Fruit fly (Drosophila melanogaster) whole organism, embryonic: Measurements from ENCODE around the gene akirin.

Source experiments
- C15 ChIP-seq: fragments of 200-800 bp; sonication (Bioruptor generic); IDR thresholded peaks from 3 replicates; pipeline ENCODE4 v1.3.6; 2022; ENCODE audit warnings: missing biosample characterization, missing genetic modification characterization
- CG10654 ChIP-seq: fragments of 200-800 bp; sonication (Bioruptor generic); optimal IDR thresholded peaks from 2 replicates; lab custom pipeline; 2016; ENCODE audit warnings: missing biosample characterization, missing genetic modification characterization
- CG11085 ChIP-seq: fragments of 200-800 bp; sonication (Bioruptor generic); IDR thresholded peaks from 2 replicates; pipeline ENCODE4 v1.3.6; 2022; ENCODE audit warnings: missing biosample characterization, missing genetic modification characterization
- CG12104 ChIP-seq: fragments of 200-800 bp; sonication (Bioruptor generic); optimal IDR thresholded peaks from 3 replicates; lab custom pipeline; 2016; ENCODE audit warnings: missing biosample characterization, missing genetic modification characterization
- CG14014 ChIP-seq: fragments of 200-800 bp; sonication (Bioruptor generic); IDR thresholded peaks from 2 replicates; pipeline ENCODE4 v1.3.6; 2022; ENCODE audit warnings: missing biosample characterization, missing genetic modification characterization
- CG15479 ChIP-seq: fragments of 200-800 bp; sonication (Bioruptor generic); optimal IDR thresholded peaks from 3 replicates; lab custom pipeline; 2019; ENCODE audit warnings: missing biosample characterization, mild to moderate bottlenecking, missing genetic modification characterization, moderate library complexity
- CG30403 ChIP-seq: fragments of 200-800 bp; sonication (Bioruptor generic); optimal IDR thresholded peaks from 3 replicates; lab custom pipeline; 2016; ENCODE audit warnings: missing biosample characterization, missing genetic modification characterization
- CG32532 ChIP-seq: fragments of 200-800 bp; sonication (Bioruptor generic); IDR thresholded peaks from 2 replicates; pipeline ENCODE4 v1.3.6; 2022; ENCODE audit warnings: missing biosample characterization, missing genetic modification characterization
- CG3838 ChIP-seq: fragments of 200-800 bp; sonication (Bioruptor generic); optimal IDR thresholded peaks from 3 replicates; lab custom pipeline; 2016; ENCODE audit warnings: missing biosample characterization, missing genetic modification characterization
- CG6272 ChIP-seq: fragments of 200-800 bp; sonication (Bioruptor generic); IDR thresholded peaks from 2 replicates; pipeline ENCODE4 v1.3.6; 2022; ENCODE audit warnings: missing biosample characterization, missing genetic modification characterization
- CG6765 ChIP-seq: fragments of 200-800 bp; sonication (Bioruptor generic); optimal IDR thresholded peaks from 3 replicates; lab custom pipeline; 2017; ENCODE audit warnings: missing biosample characterization, mild to moderate bottlenecking, missing genetic modification characterization
- CG6791 ChIP-seq: fragments of 200-800 bp; sonication (Bioruptor generic); IDR thresholded peaks from 3 replicates; pipeline ENCODE4 v1.3.6; 2022; ENCODE audit warnings: missing biosample characterization, missing genetic modification characterization; ENCODE audit not compliant: partially characterized antibody
- CG6813 ChIP-seq: fragments of 200-800 bp; sonication (Bioruptor generic); optimal IDR thresholded peaks from 2 replicates; lab custom pipeline; 2017; ENCODE audit warnings: missing biosample characterization, missing genetic modification characterization, mild to moderate bottlenecking, moderate library complexity, missing genetic modification reagents
- ERR ChIP-seq: fragments of 200-800 bp; sonication (Bioruptor generic); optimal IDR thresholded peaks from 2 replicates; lab custom pipeline; 2016; ENCODE audit warnings: missing biosample characterization, missing genetic modification characterization
- Gsc ChIP-seq: fragments of 200-800 bp; sonication (Bioruptor generic); IDR thresholded peaks from 2 replicates; pipeline ENCODE4 v1.3.6; 2022; ENCODE audit warnings: missing biosample characterization, missing genetic modification characterization
- HHEX ChIP-seq: fragments of 200-800 bp; sonication (Bioruptor generic); optimal IDR thresholded peaks from 3 replicates; lab custom pipeline; 2017; ENCODE audit warnings: missing biosample characterization, mild to moderate bottlenecking, missing genetic modification characterization, missing genetic modification reagents
- Hmr ChIP-seq: fragments of 200-800 bp; sonication (Bioruptor generic); optimal IDR thresholded peaks from 3 replicates; lab custom pipeline; 2017; ENCODE audit warnings: mild to moderate bottlenecking, missing biosample characterization, missing genetic modification reagents, missing genetic modification characterization
- Hr78 ChIP-seq, 2 experiments: fragments of 200-800 bp in 1 of 2; fragments of >200 bp in 1 of 2; sonication (Bioruptor generic) in 1 of 2; optimal IDR thresholded peaks; 2 replicates each; lab custom pipeline; 2017 to 2019; ENCODE audit warnings: missing biosample characterization in 2 of 2, missing genetic modification characterization in 2 of 2, mild to moderate bottlenecking in 1 of 2, moderate library complexity in 1 of 2
- Med ChIP-seq: fragments of 200-800 bp; sonication (Bioruptor generic); peaks from one replicate; lab custom pipeline; 2016; ENCODE audit warnings: missing biosample characterization, missing genetic modification characterization, mild to moderate bottlenecking, inconsistent platforms, moderate library complexity
- Neu2 ChIP-seq: fragments of 200-800 bp; sonication (Bioruptor generic); optimal IDR thresholded peaks from 3 replicates; lab custom pipeline; 2016; ENCODE audit warnings: missing biosample characterization, missing genetic modification characterization, borderline replicate concordance
- Ssrp ChIP-seq: fragments of 200-800 bp; sonication (Bioruptor generic); optimal IDR thresholded peaks from 2 replicates; lab custom pipeline; 2018; ENCODE audit warnings: missing biosample characterization, mild to moderate bottlenecking, missing genetic modification characterization, moderate library complexity
- Tbp ChIP-seq: fragments of >200 bp; optimal IDR thresholded peaks from 2 replicates; lab custom pipeline; 2018; ENCODE audit warnings: missing biosample characterization, missing genetic modification characterization
- bigmax ChIP-seq: fragments of 200-800 bp; sonication (Bioruptor generic); optimal IDR thresholded peaks from 2 replicates; lab custom pipeline; 2018; ENCODE audit warnings: missing biosample characterization, mild to moderate bottlenecking, missing genetic modification characterization
- danr ChIP-seq: fragments of 200-800 bp; sonication (Bioruptor generic); IDR thresholded peaks from 2 replicates; pipeline ENCODE4 v1.3.6; 2022; ENCODE audit warnings: missing biosample characterization, missing genetic modification characterization
- dm ChIP-seq: fragments of 200-800 bp; sonication (Bioruptor generic); optimal IDR thresholded peaks from 3 replicates; lab custom pipeline; 2016; ENCODE audit warnings: missing biosample characterization, missing genetic modification characterization
- fd102C ChIP-seq: fragments of 200-800 bp; sonication (Bioruptor generic); optimal IDR thresholded peaks from 2 replicates; lab custom pipeline; 2018; ENCODE audit warnings: missing biosample characterization, mild to moderate bottlenecking, missing genetic modification characterization, moderate library complexity
- gcm ChIP-seq: fragments of 200-800 bp; sonication (Bioruptor generic); optimal IDR thresholded peaks from 2 replicates; lab custom pipeline; 2019; ENCODE audit warnings: missing biosample characterization, mild to moderate bottlenecking, missing genetic modification characterization, moderate library complexity
- gem ChIP-seq: fragments of 200-800 bp; sonication (Bioruptor generic); optimal IDR thresholded peaks from 2 replicates; lab custom pipeline; 2019; ENCODE audit warnings: missing biosample characterization, mild to moderate bottlenecking, missing genetic modification characterization, moderate library complexity
- h ChIP-seq: fragments of >200 bp; optimal IDR thresholded peaks from 2 replicates; lab custom pipeline; 2017
- lov ChIP-seq, 2 experiments: fragments of 200-800 bp in 1 of 2; fragments of >200 bp in 1 of 2; sonication (Bioruptor generic) in 1 of 2; IDR thresholded peaks in 1 of 2; optimal IDR thresholded peaks in 1 of 2; 2 replicates in 1 of 2; 3 replicates in 1 of 2; pipeline versions ENCODE4 v1.3.6 to Lab custom; 2017 to 2022; ENCODE audit warnings: missing biosample characterization in 1 of 2, missing genetic modification characterization in 1 of 2
- pros ChIP-seq: fragments of 200-800 bp; sonication (Bioruptor generic); optimal IDR thresholded peaks from 3 replicates; lab custom pipeline; 2019; ENCODE audit warnings: missing biosample characterization, mild to moderate bottlenecking, missing genetic modification characterization, moderate library complexity
- rib ChIP-seq: fragments of 200-800 bp; sonication (Bioruptor generic); IDR thresholded peaks from 2 replicates; pipeline ENCODE4 v1.3.6; 2022; ENCODE audit warnings: missing biosample characterization, missing genetic modification characterization
- ro ChIP-seq: fragments of 200-800 bp; sonication (Bioruptor generic); IDR thresholded peaks from 2 replicates; pipeline ENCODE4 v1.3.6; 2022; ENCODE audit warnings: missing biosample characterization, missing genetic modification characterization
- salm ChIP-seq: fragments of 200-800 bp; sonication (Bioruptor generic); optimal IDR thresholded peaks from 2 replicates; lab custom pipeline; 2018; ENCODE audit warnings: missing biosample characterization, mild to moderate bottlenecking, missing genetic modification characterization
- seq ChIP-seq: fragments of 200-800 bp; sonication (Bioruptor generic); IDR thresholded peaks from 2 replicates; pipeline ENCODE4 v1.3.6; 2022; ENCODE audit warnings: missing biosample characterization, missing genetic modification characterization
- sr ChIP-seq: fragments of 200-800 bp; sonication (Bioruptor generic); IDR thresholded peaks from 3 replicates; pipeline ENCODE4 v1.3.6; 2022; ENCODE audit warnings: missing biosample characterization, missing genetic modification characterization
- tap ChIP-seq: fragments of 200-800 bp; optimal IDR thresholded peaks from 3 replicates; lab custom pipeline; 2019; ENCODE audit warnings: missing biosample characterization, mild to moderate bottlenecking, missing genetic modification characterization, moderate library complexity
- yki ChIP-seq: fragments of >200 bp; optimal IDR thresholded peaks from 3 replicates; lab custom pipeline; 2018
- z ChIP-seq: fragments of 200-800 bp; sonication (Bioruptor generic); IDR thresholded peaks from 3 replicates; pipeline ENCODE4 v1.3.6; 2022; ENCODE audit warnings: missing biosample characterization, missing genetic modification characterization

akirin gene

dm6 chr3L:7323348-7323747, 46.3 kb upstream of the akirin start, which contains the start of the genes RhoGEF4 and Rint1 (continued):
- TF ChIP-seq CG10654 (GFP tag; lab: Kevin White, UChicago): peak; percentile 60
- TF ChIP-seq ro: peak; percentile 34; the same call in 1 of the 2 replicates
- TF ChIP-seq yki (lab: Kevin White, UChicago): no peak
- TF ChIP-seq z (GFP tag; lab: Robert Waterston, UW): no peak
- TF ChIP-seq Ssrp (tag; lab: Kevin White, UChicago): peak; percentile 76
- no peak for TF ChIP-seq lov (optimal IDR thresholded peaks at IDR 0.05; lab: Kevin White, UChicago)
- peak; percentile 39; the same call in 1 of the 3 replicates for TF ChIP-seq lov (GFP tag; IDR thresholded peaks at IDR 0.05; lab: Robert Waterston, UW)
- TF ChIP-seq ERR (GFP tag; lab: Kevin White, UChicago): no peak
- TF ChIP-seq CG6791 (GFP tag; lab: Robert Waterston, UW): no peak
- no peak for TF ChIP-seq CG15479 (GFP tag; lab: Kevin White, UChicago)
- peak; percentile 86 for TF ChIP-seq CG30403 (GFP tag; lab: Kevin White, UChicago)
- no peak for TF ChIP-seq Neu2 (GFP tag; lab: Kevin White, UChicago)
- TF ChIP-seq tap (tag; lab: Kevin White, UChicago): peak; percentile 39
- TF ChIP-seq h (lab: Kevin White, UChicago): no peak
- peak; percentile 37 for TF ChIP-seq dm
- TF ChIP-seq CG3838: peak; percentile 16
- TF ChIP-seq CG12104 (GFP tag; lab: Kevin White, UChicago): peak; percentile 46
- TF ChIP-seq pros: no peak
- TF ChIP-seq CG14014 (GFP tag; lab: Robert Waterston, UW): no peak
- TF ChIP-seq gem (tag; lab: Kevin White, UChicago): peak; percentile 86
- TF ChIP-seq CG6813 (GFP tag; lab: Kevin White, UChicago): no peak
- TF ChIP-seq CG11085 (GFP tag; lab: Robert Waterston, UW): peak; percentile 38; the same call in 1 of the 2 replicates
- TF ChIP-seq HHEX (GFP tag; lab: Kevin White, UChicago): no peak
- peak; percentile 73 for TF ChIP-seq CG6272
- TF ChIP-seq Tbp (GFP tag; lab: Kevin White, UChicago): no peak
- TF ChIP-seq danr (GFP tag; lab: Robert Waterston, UW): peak; percentile 65; the same call in 1 of the 2 replicates
- TF ChIP-seq CG6765: no peak
- peak; percentile 83 for TF ChIP-seq CG32532 (GFP tag; lab: Robert Waterston, UW)
- no peak for TF ChIP-seq rib
- TF ChIP-seq fd102C (GFP tag; lab: Kevin White, UChicago): no peak
- TF ChIP-seq, all 482 proteins: peak for 273

dm6 chr3L:7326676-7327075, 43.0 kb upstream of the akirin start:
- TF ChIP-seq gcm (GFP tag; lab: Kevin White, UChicago) (peak; percentile 83), Hr78 (GFP tag; optimal IDR thresholded peaks at IDR 0.05; lab: Kevin White, UChicago) (no peak), salm (tag; lab: Kevin White, UChicago) (no peak), C15 (GFP tag; lab: Robert Waterston, UW) (no peak), Med (GFP tag; lab: Kevin White, UChicago) (peak; percentile 15), bigmax (no peak), sr (GFP tag; lab: Robert Waterston, UW) (no peak), Gsc (no peak), Hmr (GFP tag; lab: Kevin White, UChicago) (no peak), seq (no peak)
